Fruit fly (Drosophila melanogaster): ENCODE results near the gene CG42779.

The CG42779 gene

DNA sequence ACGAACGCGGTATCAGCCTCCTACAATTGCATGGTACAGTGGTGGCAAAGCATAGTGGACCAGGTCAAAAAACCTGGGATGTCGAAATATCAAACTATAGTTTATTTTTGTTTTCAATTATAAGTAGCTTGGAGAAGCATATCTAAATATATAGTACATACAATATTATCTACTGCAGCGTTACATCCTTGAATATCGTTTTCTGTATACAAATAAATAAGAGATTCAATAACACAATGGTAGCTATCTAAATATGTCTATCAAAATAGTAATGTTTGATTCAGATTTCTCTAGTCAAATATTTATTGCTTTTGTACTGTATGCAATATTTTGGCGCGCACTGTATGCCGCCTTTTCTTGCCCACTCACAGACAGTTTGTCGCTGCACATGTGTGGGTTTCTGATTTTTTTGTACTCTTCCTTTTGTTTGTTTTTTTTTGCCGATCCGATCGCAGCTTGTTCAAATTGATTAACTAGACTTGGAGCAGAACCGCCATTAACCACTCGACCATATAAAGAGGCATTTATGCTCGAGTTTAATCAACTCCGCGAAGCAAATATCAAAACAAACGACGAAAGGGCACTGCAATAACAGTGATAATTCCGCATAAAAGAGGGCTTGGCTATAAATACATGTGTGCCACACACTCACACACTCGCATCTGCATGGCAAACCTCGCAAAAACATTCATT lies 40.6 kb upstream of the CG42779 start (continued):
- peak; percentile 97 for TF ChIP-seq phol (tag; optimal IDR thresholded peaks at IDR 0.05)
- no peak for TF ChIP-seq vnd (GFP tag; IDR thresholded peaks at IDR 0.05; ENCODE audit: partially characterized antibody)
- TF ChIP-seq Ssrp (tag; optimal IDR thresholded peaks at IDR 0.05), result peak; percentile 96
- peak; percentile 95 for TF ChIP-seq Hr3 (GFP tag; optimal IDR thresholded peaks at IDR 0.05)
- TF ChIP-seq fd64A (GFP tag; optimal IDR thresholded peaks at IDR 0.05), result peak; percentile 65
- TF ChIP-seq crp (GFP tag; optimal IDR thresholded peaks at IDR 0.05), result peak in 1 of 2 experiments; percentile 53
- peak; percentile 73 for TF ChIP-seq Ravus (GFP tag; IDR thresholded peaks at IDR 0.05)
- TF ChIP-seq usp (GFP tag; optimal IDR thresholded peaks at IDR 0.05), result no peak
- no peak for TF ChIP-seq CG14860 (GFP tag; IDR thresholded peaks at IDR 0.05; ENCODE audit: partially characterized antibody)
- TF ChIP-seq Fer2 (tag; optimal IDR thresholded peaks at IDR 0.05), result peak; percentile 69
- TF ChIP-seq jumu (GFP tag; optimal IDR thresholded peaks at IDR 0.05), result peak; percentile 86
- TF ChIP-seq C15 (GFP tag; IDR thresholded peaks at IDR 0.05), result peak; percentile 73; the same call in 2 of the 3 replicates
- TF ChIP-seq Nf-YC (tag; optimal IDR thresholded peaks at IDR 0.05), result peak; percentile 87
- TF ChIP-seq fd96Cb (tag; optimal IDR thresholded peaks at IDR 0.05), result peak; percentile 94
- TF ChIP-seq CG11247 (GFP tag; IDR thresholded peaks at IDR 0.05), result peak; percentile 90
- peak; percentile 70 for TF ChIP-seq CG7928 (GFP tag; optimal IDR thresholded peaks at IDR 0.05)
- TF ChIP-seq al (GFP tag; IDR thresholded peaks at IDR 0.05), result peak; percentile 85
- TF ChIP-seq CG14441 (GFP tag; IDR thresholded peaks at IDR 0.05), result peak; percentile 92
- TF ChIP-seq CG30403 (GFP tag; optimal IDR thresholded peaks at IDR 0.05), result peak; percentile 97
- peak; percentile 98 for TF ChIP-seq CG7556 (GFP tag; optimal IDR thresholded peaks at IDR 0.05)
- peak; percentile 90 for TF ChIP-seq ken (GFP tag; IDR thresholded peaks at IDR 0.05)
- peak; percentile 91 for TF ChIP-seq klu (GFP tag; IDR thresholded peaks at IDR 0.05)
- TF ChIP-seq tll (GFP tag; optimal IDR thresholded peaks at IDR 0.05), result no peak
- peak; percentile 81 for TF ChIP-seq eyg (GFP tag; optimal IDR thresholded peaks at IDR 0.05)
- peak; percentile 94; the same call in 2 of the 3 replicates for TF ChIP-seq zfh1 (GFP tag; IDR thresholded peaks at IDR 0.05)
- TF ChIP-seq CG9437 (GFP tag; optimal IDR thresholded peaks at IDR 0.05), result peak; percentile 94
- peak; percentile 66; the same call in 1 of the 2 replicates for TF ChIP-seq MBD-R2 (GFP tag; IDR thresholded peaks at IDR 0.05)
- peak; percentile 82 for TF ChIP-seq CG6272 (GFP tag; IDR thresholded peaks at IDR 0.05)
- TF ChIP-seq Xrp1 (GFP tag; IDR thresholded peaks at IDR 0.05), result peak; percentile 97
- peak; percentile 94 for TF ChIP-seq nerfin-1 (tag; optimal IDR thresholded peaks at IDR 0.05)
- peak; percentile 82 for TF ChIP-seq Dad (GFP tag; optimal IDR thresholded peaks at IDR 0.05)
- TF ChIP-seq Bdp1 (GFP tag; optimal IDR thresholded peaks at IDR 0.05), result peak; percentile 86
- TF ChIP-seq CG1832 (GFP tag; optimal IDR thresholded peaks at IDR 0.05), result no peak
- TF ChIP-seq sr (GFP tag; IDR thresholded peaks at IDR 0.05), result peak; percentile 42; the same call in 1 of the 3 replicates
- TF ChIP-seq Dref (GFP tag; IDR thresholded peaks at IDR 0.05), result peak; percentile 35; the same call in 1 of the 2 replicates
- TF ChIP-seq CG13123 (GFP tag; optimal IDR thresholded peaks at IDR 0.05), result peak; percentile 91
- TF ChIP-seq CG10321 (GFP tag; IDR thresholded peaks at IDR 0.05), result peak; percentile 67; the same call in 1 of the 2 replicates
- TF ChIP-seq B-H1 (GFP tag; IDR thresholded peaks at IDR 0.05), result peak; percentile 88
- TF ChIP-seq CG13296 (GFP tag; optimal IDR thresholded peaks at IDR 0.05), result peak; percentile 94
- TF ChIP-seq CG12236 (GFP tag; optimal IDR thresholded peaks at IDR 0.05), result peak; percentile 80
- TF ChIP-seq chinmo (GFP tag; IDR thresholded peaks at IDR 0.05; ENCODE audit: partially characterized antibody), result no peak
- TF ChIP-seq Myb (GFP tag; optimal IDR thresholded peaks at IDR 0.05), result peak; percentile 25
- TF ChIP-seq D19B (GFP tag; optimal IDR thresholded peaks at IDR 0.05), result peak; percentile 88
- TF ChIP-seq Gsc (GFP tag; IDR thresholded peaks at IDR 0.05), result no peak
- peak; percentile 88 for TF ChIP-seq bab2 (GFP tag; optimal IDR thresholded peaks at IDR 0.05)
- TF ChIP-seq unc-4 (GFP tag; IDR thresholded peaks at IDR 0.05; ENCODE audit: partially characterized antibody), result no peak
- peak; percentile 94 for TF ChIP-seq CG34422 (GFP tag; IDR thresholded peaks at IDR 0.05)
- peak; percentile 90 for TF ChIP-seq ewg (GFP tag; optimal IDR thresholded peaks at IDR 0.05)
- TF ChIP-seq esg (GFP tag; conservative IDR thresholded peaks at IDR 0.05), result peak; percentile 91

Data from whole organism, embryonic.